Fruit fly (Drosophila melanogaster): ENCODE results near the gene tal-3A.

DNA sequence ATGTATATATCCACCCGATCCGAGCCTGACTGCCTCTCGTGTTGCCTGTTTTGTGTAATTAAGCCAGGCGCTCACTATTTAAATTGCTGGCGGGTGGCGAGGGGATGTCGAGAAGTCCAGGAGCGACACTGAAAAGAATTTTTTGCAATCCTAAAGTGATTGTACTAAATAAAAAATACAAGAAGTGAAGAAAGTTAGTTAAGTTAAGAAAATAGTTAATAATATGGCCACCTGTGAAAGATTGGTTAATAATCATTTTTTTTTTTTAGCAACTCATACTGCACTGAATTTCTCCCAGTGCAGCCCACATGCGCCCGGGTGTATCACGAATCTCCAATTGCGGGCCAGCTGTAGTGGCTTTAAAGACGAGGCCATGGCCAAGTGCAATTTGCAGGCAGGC is 28.0 kb downstream of the tal-3A start:
- TF ChIP-seq prd (optimal IDR thresholded peaks at IDR 0.05) (no peak), prd (GFP tag; IDR thresholded peaks at IDR 0.05) (peak; percentile 61; the same call in 2 of the 3 replicates), tna (GFP tag; IDR thresholded peaks at IDR 0.05; ENCODE audit: partially characterized antibody) (no peak), CG8359 (GFP tag; optimal IDR thresholded peaks at IDR 0.05; ENCODE audit: borderline replicate concordance) (no peak), Mad (GFP tag; optimal IDR thresholded peaks at IDR 0.05) (no peak), CG2712 (tag; optimal IDR thresholded peaks at IDR 0.05) (no peak), CG10959 (GFP tag; IDR thresholded peaks at IDR 0.05) (0 out of 2 replicates have a peak, but pooled peaks have one; percentile 17), caup (GFP tag; optimal IDR thresholded peaks at IDR 0.05; ENCODE audit: severe bottlenecking) (no peak)

Data from whole organism, embryonic.